Fruit fly (Drosophila melanogaster) whole organism, embryonic: ENCODE results near the gene Zip89B.

Source experiments
- Bgb ChIP-seq: fragments of 200-800 bp; sonication (Bioruptor generic); IDR thresholded peaks from 2 replicates; pipeline ENCODE4 v1.3.6; 2022; ENCODE audit warnings: missing biosample characterization, missing genetic modification characterization; ENCODE audit not compliant: partially characterized antibody
- CG11456 ChIP-seq: fragments of 200-800 bp; sonication (Bioruptor generic); IDR thresholded peaks from 3 replicates; pipeline ENCODE4 v1.3.6; 2022; ENCODE audit warnings: missing biosample characterization, missing genetic modification characterization
- CG11504 ChIP-seq: fragments of 200-800 bp; sonication (Bioruptor generic); optimal IDR thresholded peaks from 3 replicates; lab custom pipeline; 2019; ENCODE audit warnings: missing biosample characterization, mild to moderate bottlenecking, missing genetic modification characterization, moderate library complexity
- CG1233 ChIP-seq: fragments of 200-800 bp; sonication (Bioruptor generic); optimal IDR thresholded peaks from 4 replicates; lab custom pipeline; 2018; ENCODE audit warnings: missing biosample characterization, mild to moderate bottlenecking, missing genetic modification characterization
- CG12769 ChIP-seq: fragments of 200-800 bp; sonication (Bioruptor generic); optimal IDR thresholded peaks from 2 replicates; lab custom pipeline; 2019; ENCODE audit warnings: missing biosample characterization, mild to moderate bottlenecking, missing genetic modification characterization, moderate library complexity
- CG12942 ChIP-seq: fragments of 200-800 bp; sonication (Bioruptor generic); optimal IDR thresholded peaks from 3 replicates; lab custom pipeline; 2016; ENCODE audit warnings: missing biosample characterization, missing genetic modification characterization
- CG16815 ChIP-seq: fragments of 200-800 bp; sonication (Bioruptor generic); optimal IDR thresholded peaks from 3 replicates; lab custom pipeline; 2017; ENCODE audit warnings: missing biosample characterization, mild to moderate bottlenecking, missing genetic modification characterization
- CG18011 ChIP-seq: fragments of 200-800 bp; sonication (Bioruptor generic); optimal IDR thresholded peaks from 2 replicates; lab custom pipeline; 2017; ENCODE audit warnings: missing biosample characterization, missing genetic modification characterization, mild to moderate bottlenecking, moderate library complexity, missing genotype
- CG18262 ChIP-seq: fragments of 200-800 bp; optimal IDR thresholded peaks from 3 replicates; lab custom pipeline; 2019; ENCODE audit warnings: missing biosample characterization, mild to moderate bottlenecking, missing genetic modification characterization, moderate library complexity
- CG2116 ChIP-seq: fragments of 200-800 bp; sonication (Bioruptor generic); optimal IDR thresholded peaks from 3 replicates; lab custom pipeline; 2018; ENCODE audit warnings: missing biosample characterization, mild to moderate bottlenecking, missing genetic modification characterization
- CG2712 ChIP-seq: fragments of 200-800 bp; optimal IDR thresholded peaks from 3 replicates; lab custom pipeline; 2019; ENCODE audit warnings: missing biosample characterization, mild to moderate bottlenecking, missing genetic modification characterization, moderate library complexity
- CG3065 ChIP-seq: fragments of 200-800 bp; sonication (Bioruptor generic); optimal IDR thresholded peaks from 2 replicates; lab custom pipeline; 2016; ENCODE audit warnings: missing biosample characterization, missing genetic modification characterization
- CG32532 ChIP-seq: fragments of 200-800 bp; sonication (Bioruptor generic); IDR thresholded peaks from 2 replicates; pipeline ENCODE4 v1.3.6; 2022; ENCODE audit warnings: missing biosample characterization, missing genetic modification characterization
- CG34422 ChIP-seq: fragments of 200-800 bp; sonication (Bioruptor generic); IDR thresholded peaks from 3 replicates; pipeline ENCODE4 v1.3.6; 2022; ENCODE audit warnings: missing biosample characterization, missing genetic modification characterization
- CG5180 ChIP-seq: fragments of 200-800 bp; sonication (Bioruptor generic); optimal IDR thresholded peaks from 3 replicates; lab custom pipeline; 2017; ENCODE audit warnings: missing biosample characterization, missing genetic modification characterization, mild to moderate bottlenecking, moderate library complexity, missing genetic modification reagents
- CG6272 ChIP-seq: fragments of 200-800 bp; sonication (Bioruptor generic); IDR thresholded peaks from 2 replicates; pipeline ENCODE4 v1.3.6; 2022; ENCODE audit warnings: missing biosample characterization, missing genetic modification characterization
- CG7357 ChIP-seq: fragments of 200-800 bp; sonication (Bioruptor generic); IDR thresholded peaks from 3 replicates; pipeline ENCODE4 v1.3.6; 2022; ENCODE audit warnings: missing biosample characterization, missing genetic modification characterization
- CG8765 ChIP-seq: fragments of 200-800 bp; sonication (Bioruptor generic); IDR thresholded peaks from 2 replicates; pipeline ENCODE4 v1.3.6; 2022; ENCODE audit warnings: missing biosample characterization, missing genetic modification characterization
- Doc2 ChIP-seq: fragments of 200-800 bp; sonication (Bioruptor generic); IDR thresholded peaks from 2 replicates; pipeline ENCODE4 v1.3.6; 2022; ENCODE audit warnings: missing biosample characterization, missing genetic modification characterization
- E2f1 ChIP-seq: fragments of 200-800 bp; sonication (Bioruptor generic); IDR thresholded peaks from 2 replicates; pipeline ENCODE4 v1.3.6; 2022; ENCODE audit warnings: missing biosample characterization, missing genetic modification characterization
- Fer2 ChIP-seq: fragments of 200-800 bp; sonication (Bioruptor generic); optimal IDR thresholded peaks from 2 replicates; lab custom pipeline; 2018; ENCODE audit warnings: missing biosample characterization, mild to moderate bottlenecking, missing genetic modification characterization, moderate library complexity
- Hand ChIP-seq: fragments of 200-800 bp; sonication (Bioruptor generic); optimal IDR thresholded peaks from 2 replicates; lab custom pipeline; 2017; ENCODE audit warnings: mild to moderate bottlenecking, missing biosample characterization, missing genetic modification reagents, missing genetic modification characterization
- Med ChIP-seq: fragments of 200-800 bp; sonication (Bioruptor generic); peaks from one replicate; lab custom pipeline; 2016; ENCODE audit warnings: missing biosample characterization, missing genetic modification characterization, mild to moderate bottlenecking, inconsistent platforms, moderate library complexity
- Oli ChIP-seq: fragments of 200-800 bp; sonication (Bioruptor generic); optimal IDR thresholded peaks from 2 replicates; lab custom pipeline; 2018; ENCODE audit warnings: missing biosample characterization, mild to moderate bottlenecking, missing genetic modification characterization, moderate library complexity
- Optix ChIP-seq: fragments of 200-800 bp; sonication (Bioruptor generic); IDR thresholded peaks from 3 replicates; pipeline ENCODE4 v1.3.6; 2022; ENCODE audit warnings: missing biosample characterization, missing genetic modification characterization
- Six4 ChIP-seq: fragments of 200-800 bp; sonication (Bioruptor generic); optimal IDR thresholded peaks from 2 replicates; lab custom pipeline; 2016; ENCODE audit warnings: missing biosample characterization, missing genetic modification characterization
- Sry-β ChIP-seq: fragments of 200-800 bp; sonication (Bioruptor generic); optimal IDR thresholded peaks from 2 replicates; lab custom pipeline; 2018; ENCODE audit warnings: missing biosample characterization, mild to moderate bottlenecking, missing genetic modification characterization, moderate library complexity
- TFAM ChIP-seq: fragments of 200-800 bp; sonication (Bioruptor generic); optimal IDR thresholded peaks from 2 replicates; lab custom pipeline; 2017; ENCODE audit warnings: missing biosample characterization, missing genetic modification characterization, inconsistent platforms
- ab ChIP-seq: fragments of 200-800 bp; sonication (Bioruptor generic); optimal IDR thresholded peaks from 2 replicates; lab custom pipeline; 2016; ENCODE audit warnings: missing biosample characterization, missing genetic modification characterization
- aop ChIP-seq: fragments of 200-800 bp; sonication (Bioruptor generic); IDR thresholded peaks from 2 replicates; pipeline ENCODE4 v1.3.6; 2022; ENCODE audit warnings: missing biosample characterization, missing genetic modification characterization
- ap ChIP-seq: fragments of 200-800 bp; sonication (Bioruptor generic); IDR thresholded peaks from 2 replicates; pipeline ENCODE4 v1.3.6; 2022; ENCODE audit warnings: missing biosample characterization, missing genetic modification characterization
- ase ChIP-seq: fragments of 200-800 bp; sonication (Bioruptor generic); IDR thresholded peaks from 3 replicates; pipeline ENCODE4 v1.3.6; 2022; ENCODE audit warnings: missing biosample characterization, missing genetic modification characterization
- ato ChIP-seq: fragments of 200-800 bp; sonication (Bioruptor generic); IDR thresholded peaks from 2 replicates; pipeline ENCODE4 v1.3.6; 2022; ENCODE audit warnings: missing biosample characterization, missing genetic modification characterization; ENCODE audit not compliant: partially characterized antibody
- bowl ChIP-seq: fragments of 200-800 bp; sonication (Bioruptor generic); IDR thresholded peaks from 2 replicates; pipeline ENCODE4 v1.3.6; 2022; ENCODE audit warnings: missing biosample characterization, missing genetic modification characterization
- btn ChIP-seq: fragments of 200-800 bp; sonication (Bioruptor generic); optimal IDR thresholded peaks from 2 replicates; lab custom pipeline; 2016; ENCODE audit warnings: missing biosample characterization, missing genetic modification characterization
- cad ChIP-seq: fragments of >200 bp; optimal IDR thresholded peaks from 2 replicates; lab custom pipeline; 2017; ENCODE audit warnings: missing biosample characterization, missing genetic modification characterization
- dmrt11E ChIP-seq: fragments of 200-800 bp; sonication (Bioruptor generic); optimal IDR thresholded peaks from 3 replicates; lab custom pipeline; 2018; ENCODE audit warnings: missing biosample characterization, mild to moderate bottlenecking, missing genetic modification characterization, moderate library complexity
- fd3F ChIP-seq: fragments of 200-800 bp; sonication (Bioruptor generic); optimal IDR thresholded peaks from 2 replicates; lab custom pipeline; 2018; ENCODE audit warnings: missing biosample characterization, mild to moderate bottlenecking, missing genetic modification characterization, moderate library complexity
- fd96Cb ChIP-seq: fragments of 200-800 bp; sonication (Bioruptor generic); optimal IDR thresholded peaks from 2 replicates; lab custom pipeline; 2018; ENCODE audit warnings: missing biosample characterization, mild to moderate bottlenecking, missing genetic modification characterization, moderate library complexity
- fru ChIP-seq: fragments of >200 bp; optimal IDR thresholded peaks from 2 replicates; lab custom pipeline; 2017
- ftz-f1 ChIP-seq: fragments of 200-800 bp; sonication (Bioruptor generic); optimal IDR thresholded peaks from 2 replicates; lab custom pipeline; 2016; ENCODE audit warnings: missing biosample characterization, missing genetic modification characterization
- grau ChIP-seq: fragments of 200-800 bp; optimal IDR thresholded peaks from 3 replicates; lab custom pipeline; 2019; ENCODE audit warnings: missing biosample characterization, mild to moderate bottlenecking, missing genetic modification characterization, moderate library complexity
- gt ChIP-seq: fragments of 200-800 bp; sonication (Bioruptor generic); IDR thresholded peaks from 2 replicates; pipeline ENCODE4 v1.3.6; 2022; ENCODE audit warnings: missing biosample characterization, missing genetic modification characterization
- ind ChIP-seq: fragments of 200-800 bp; sonication (Bioruptor generic); optimal IDR thresholded peaks from 3 replicates; lab custom pipeline; 2016; ENCODE audit warnings: missing biosample characterization, missing genetic modification characterization
- jigr1 ChIP-seq: fragments of 200-800 bp; sonication (Bioruptor generic); IDR thresholded peaks from 3 replicates; pipeline ENCODE4 v1.3.6; 2022; ENCODE audit warnings: missing biosample characterization, missing genetic modification characterization
- maf-S ChIP-seq: fragments of 200-800 bp; sonication (Bioruptor generic); optimal IDR thresholded peaks from 2 replicates; lab custom pipeline; 2016; ENCODE audit warnings: missing biosample characterization, missing genetic modification characterization
- nerfin-1 ChIP-seq: fragments of 200-800 bp; sonication (Bioruptor generic); optimal IDR thresholded peaks from 3 replicates; lab custom pipeline; 2019; ENCODE audit warnings: missing biosample characterization, mild to moderate bottlenecking, missing genetic modification characterization, moderate library complexity
- onecut ChIP-seq: fragments of 200-800 bp; sonication (Bioruptor generic); IDR thresholded peaks from 2 replicates; pipeline ENCODE4 v1.3.6; 2022; ENCODE audit warnings: missing biosample characterization, missing genetic modification characterization
- rib ChIP-seq: fragments of 200-800 bp; sonication (Bioruptor generic); IDR thresholded peaks from 2 replicates; pipeline ENCODE4 v1.3.6; 2022; ENCODE audit warnings: missing biosample characterization, missing genetic modification characterization
- sens-2 ChIP-seq: fragments of 200-800 bp; sonication (Bioruptor generic); IDR thresholded peaks from 2 replicates; pipeline ENCODE4 v1.3.6; 2022; ENCODE audit warnings: missing biosample characterization, missing genetic modification characterization
- sisA ChIP-seq: fragments of 200-800 bp; sonication (Bioruptor generic); IDR thresholded peaks from 2 replicates; pipeline ENCODE4 v1.3.6; 2022; ENCODE audit warnings: missing biosample characterization, missing genetic modification characterization
- tna ChIP-seq: fragments of 200-800 bp; sonication (Bioruptor generic); IDR thresholded peaks from 2 replicates; pipeline ENCODE4 v1.3.6; 2022; ENCODE audit warnings: missing biosample characterization, missing genetic modification characterization; ENCODE audit not compliant: partially characterized antibody

The Zip89B gene

dm6 chr3R:16256135-16256534, 49.4 kb upstream of the Zip89B start (continued):
- TF ChIP-seq cad (GFP tag; lab: Kevin White, UChicago) (no peak), CG12769 (tag; lab: Kevin White, UChicago) (peak; percentile 93), CG2712 (tag; lab: Kevin White, UChicago) (no peak), ftz-f1 (GFP tag; lab: Kevin White, UChicago) (peak; percentile 14), bowl (GFP tag; lab: Robert Waterston, UW) (no peak), Med (GFP tag; lab: Kevin White, UChicago) (peak; percentile 63), ap (GFP tag; lab: Robert Waterston, UW) (no peak), aop (no peak), sisA (GFP tag; lab: Robert Waterston, UW) (no peak), sens-2 (GFP tag; lab: Robert Waterston, UW) (no peak), CG32532 (GFP tag; lab: Robert Waterston, UW) (0 out of 2 replicates have a peak, but pooled peaks have one; percentile 37), Hand (GFP tag; lab: Kevin White, UChicago) (no peak), TFAM (GFP tag; lab: Kevin White, UChicago) (no peak), CG7357 (GFP tag; lab: Robert Waterston, UW) (no peak), CG6272 (GFP tag; lab: Robert Waterston, UW) (no peak), ato (GFP tag; lab: Robert Waterston, UW) (no peak), ase (no peak), Doc2 (GFP tag; lab: Robert Waterston, UW) (no peak), maf-S (GFP tag; lab: Kevin White, UChicago) (no peak), btn (GFP tag; lab: Kevin White, UChicago) (no peak), CG1233 (GFP tag; lab: Kevin White, UChicago) (no peak), nerfin-1 (tag; lab: Kevin White, UChicago) (no peak), jigr1 (GFP tag; lab: Robert Waterston, UW) (no peak), Oli (tag; lab: Kevin White, UChicago) (no peak), Optix (GFP tag; lab: Robert Waterston, UW) (0 out of 3 replicates have a peak, but pooled peaks have one; percentile 27), CG18011 (GFP tag; lab: Kevin White, UChicago) (no peak), CG3065 (GFP tag; lab: Kevin White, UChicago) (no peak), ab (GFP tag; lab: Kevin White, UChicago) (no peak), CG11456 (GFP tag; lab: Robert Waterston, UW) (no peak), rib (GFP tag; lab: Robert Waterston, UW) (0 out of 2 replicates have a peak, but pooled peaks have one; percentile 11), CG5180 (peak; percentile 13), Fer2 (tag; lab: Kevin White, UChicago) (no peak), ind (GFP tag; lab: Kevin White, UChicago) (no peak), tna (GFP tag; lab: Robert Waterston, UW) (0 out of 2 replicates have a peak, but pooled peaks have one; percentile 35), fd96Cb (tag; lab: Kevin White, UChicago) (no peak), fd3F (GFP tag; lab: Kevin White, UChicago) (no peak), CG8765 (no peak), dmrt11E (tag; lab: Kevin White, UChicago) (no peak), Bgb (GFP tag; lab: Robert Waterston, UW) (peak; percentile 32; the same call in 1 of the 2 replicates), fru (lab: Kevin White, UChicago) (no peak), E2f1 (GFP tag; lab: Robert Waterston, UW) (no peak), Six4 (no peak), CG34422 (GFP tag; lab: Robert Waterston, UW) (0 out of 3 replicates have a peak, but pooled peaks have one; percentile 24), CG12942 (GFP tag; lab: Kevin White, UChicago) (no peak), CG11504 (no peak), CG2116 (no peak), onecut (GFP tag; lab: Robert Waterston, UW) (no peak), grau (tag; lab: Kevin White, UChicago) (no peak), CG18262 (tag; lab: Kevin White, UChicago) (no peak), gt (no peak), CG16815 (no peak), Sry-β (GFP tag; lab: Kevin White, UChicago) (no peak)
